Worm (Caenorhabditis elegans) whole organism, dauer: Measurements from ENCODE around the gene svh-5.

Source experiments
- unc-62 ChIP-seq: sonication (generic microtip); optimal IDR thresholded peaks from 2 replicates; lab custom pipeline; 2017; ENCODE audit warnings: missing biosample characterization, missing genetic modification reagents, missing genetic modification characterization

svh-5 gene

DNA sequence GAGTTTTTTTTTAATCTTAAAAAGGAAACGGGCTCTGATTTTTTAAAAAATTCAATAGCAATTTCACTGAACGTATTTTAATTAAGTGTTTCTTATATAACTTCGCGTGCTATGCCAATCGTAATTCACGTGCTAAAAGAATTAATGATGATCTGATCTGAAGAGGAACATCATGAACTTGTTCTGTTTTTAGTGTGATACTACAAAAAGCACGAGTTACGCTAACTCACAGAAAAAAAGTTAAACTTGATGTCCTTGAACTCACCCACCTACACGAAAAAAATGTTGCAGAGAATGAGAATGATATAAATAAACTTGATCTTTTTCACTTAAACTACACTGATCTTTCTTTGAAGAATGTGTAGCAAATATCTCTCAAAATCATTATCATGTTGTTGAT lies 2.3 kb upstream of the svh-5 start:
- TF ChIP-seq unc-62 (GFP tag; lab: Kevin White, UChicago) = no peak

ce11 chrX:15376580-15376979 lies 1.0 kb downstream of the svh-5 start:
- no peak for TF ChIP-seq unc-62 (GFP tag; lab: Kevin White, UChicago)

ce11 chrX:15375299-15375698 lies 2.3 kb downstream of the svh-5 start:
- TF ChIP-seq unc-62 (GFP tag; lab: Kevin White, UChicago) = no peak

DNA sequence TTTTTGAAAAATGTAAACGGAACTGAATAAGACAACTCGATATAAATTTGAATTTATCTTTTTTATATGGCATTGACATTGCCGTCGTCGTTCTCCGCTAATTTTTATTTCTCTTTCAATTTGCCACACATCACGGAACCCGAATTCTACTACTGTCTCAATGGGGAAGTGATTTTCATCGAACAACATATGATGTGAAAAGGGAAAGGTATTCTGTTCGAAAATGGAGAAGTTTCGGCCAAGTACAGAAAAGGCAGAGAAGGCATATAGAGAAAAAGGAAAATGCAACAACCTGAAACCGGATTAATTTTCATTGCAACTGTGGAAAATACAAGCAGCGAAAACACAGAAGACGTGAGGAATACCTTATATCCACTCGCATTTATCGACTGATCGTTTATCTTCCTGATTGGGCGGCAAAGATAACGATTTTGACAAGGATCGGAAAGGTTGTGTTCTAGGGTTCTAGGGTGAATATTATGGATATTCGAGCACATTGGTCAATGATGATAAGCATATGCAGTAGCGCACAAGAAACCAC lies 2.9 kb downstream of the svh-5 start:
- TF ChIP-seq unc-62 (GFP tag; lab: Kevin White, UChicago) = no peak

- TF ChIP-seq unc-62 (GFP tag; lab: Kevin White, UChicago) = no peak
Observed at ce11 chrX:15373415-15374048, 4.1 kb downstream of the svh-5 start.

DNA sequence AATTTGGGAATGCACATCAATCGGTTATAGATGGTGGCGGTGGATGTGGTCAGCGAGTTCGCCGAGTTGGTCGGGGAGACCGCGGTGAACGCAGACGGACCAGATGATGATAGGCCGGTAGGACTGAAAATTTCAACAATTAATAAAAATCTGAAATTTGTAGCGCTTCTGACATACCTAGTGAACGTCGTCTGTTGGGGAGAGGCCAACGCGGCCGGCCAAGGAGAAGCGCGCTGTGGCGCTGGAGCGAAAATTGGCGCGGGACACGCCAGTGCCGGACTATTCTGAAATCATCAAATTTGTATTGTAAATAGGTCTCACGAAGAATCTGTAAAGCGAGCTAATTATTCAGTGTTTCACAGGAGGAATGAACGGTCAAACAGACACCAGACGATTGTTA lies 4.9 kb downstream of the svh-5 start:
- TF ChIP-seq unc-62 (GFP tag; lab: Kevin White, UChicago) = no peak

ce11 chrX:15365767-15366177 lies 11.9 kb downstream of the svh-5 start, which contains the start of gene C33A11.2:
TSS of gene C33A11.2 (plus strand) at chrX:15365992.
- TF ChIP-seq unc-62 (GFP tag; lab: Kevin White, UChicago) = no peak

- no peak for TF ChIP-seq unc-62 (GFP tag; lab: Kevin White, UChicago)
Observed at ce11 chrX:15365235-15365634, 12.4 kb downstream of the svh-5 start.

ce11 chrX:15362152-15362922 lies 15.3 kb downstream of the svh-5 start:
- TF ChIP-seq unc-62 (GFP tag; lab: Kevin White, UChicago) = no peak

DNA sequence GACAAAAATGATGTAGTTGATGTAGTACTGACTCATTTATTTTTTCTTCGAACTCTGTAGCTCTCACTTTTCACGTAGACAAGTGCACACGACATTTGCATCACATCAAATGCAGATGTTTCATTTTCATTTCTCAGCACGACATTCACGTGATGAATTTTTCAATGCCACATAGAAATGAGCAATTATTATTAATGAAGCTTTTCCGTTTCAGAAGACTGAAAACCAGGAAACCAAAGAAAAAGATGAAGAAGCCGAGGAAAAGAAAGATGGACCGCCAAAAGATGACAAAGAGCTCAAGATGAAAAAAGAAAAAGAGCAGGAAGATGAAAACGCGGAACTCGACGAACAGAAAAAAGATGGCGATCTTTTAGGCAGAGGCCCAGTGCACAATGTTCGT lies 22.0 kb downstream of the svh-5 start:
- TF ChIP-seq unc-62 (GFP tag; lab: Kevin White, UChicago) = no peak

ce11 chrX:15354938-15355337 lies 22.7 kb downstream of the svh-5 start, which contains the start of gene nfki-1:
TSS of gene nfki-1 (plus strand) at chrX:15355238.
- TF ChIP-seq unc-62 (GFP tag; lab: Kevin White, UChicago) = no peak

DNA sequence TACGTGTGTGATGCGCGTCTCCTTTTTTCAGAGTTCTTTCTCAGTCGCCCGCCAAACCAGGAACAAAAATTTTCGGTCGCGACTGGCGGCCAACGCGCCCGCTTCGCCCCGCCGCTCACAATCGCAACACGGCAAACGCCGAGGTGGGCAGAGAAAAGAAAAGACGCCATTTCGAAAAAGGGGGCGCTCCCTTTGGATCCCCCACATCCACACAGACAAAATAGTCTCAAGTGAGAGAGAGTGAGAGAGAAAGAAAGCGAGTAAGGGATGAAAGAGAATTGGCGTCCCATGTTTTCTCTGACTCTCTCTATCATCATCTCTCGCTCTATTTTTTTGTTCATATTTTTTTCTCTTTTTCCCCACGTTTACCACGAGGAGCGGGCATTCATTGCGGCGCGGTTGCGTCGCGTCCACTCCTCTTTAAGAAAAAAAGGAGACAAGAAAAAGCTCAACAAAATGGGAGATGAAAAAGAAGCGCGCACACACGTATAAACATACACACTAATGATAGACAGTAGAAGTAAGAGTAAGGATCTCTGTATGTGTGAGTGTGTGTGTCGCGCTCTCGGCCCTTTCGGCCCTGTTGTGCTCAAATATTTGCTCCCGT lies 23.6 kb downstream of the svh-5 start:
- no peak for TF ChIP-seq unc-62 (GFP tag; lab: Kevin White, UChicago)

ce11 chrX:15352871-15353270 lies 24.8 kb downstream of the svh-5 start:
- TF ChIP-seq unc-62 (GFP tag; lab: Kevin White, UChicago) = no peak

DNA sequence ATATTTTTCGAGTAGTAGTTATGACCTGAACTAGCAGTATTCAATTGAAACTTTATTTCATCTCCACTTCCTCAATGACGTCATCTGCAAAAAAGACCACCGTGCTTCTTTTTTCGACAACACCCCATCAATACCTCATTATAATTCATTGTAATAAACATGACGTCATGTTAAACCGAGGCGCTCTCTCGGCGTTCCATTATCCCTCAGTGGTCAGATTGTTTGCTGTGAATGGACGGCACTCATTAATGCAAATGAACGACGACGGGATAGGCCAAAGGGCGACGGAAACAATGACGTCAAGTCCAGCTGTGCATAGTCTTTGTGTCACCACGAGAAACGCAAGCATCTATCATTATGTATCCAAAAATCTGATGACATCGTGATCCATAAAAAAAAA lies 29.9 kb downstream of the svh-5 start:
- TF ChIP-seq unc-62 (GFP tag; lab: Kevin White, UChicago) = no peak

DNA sequence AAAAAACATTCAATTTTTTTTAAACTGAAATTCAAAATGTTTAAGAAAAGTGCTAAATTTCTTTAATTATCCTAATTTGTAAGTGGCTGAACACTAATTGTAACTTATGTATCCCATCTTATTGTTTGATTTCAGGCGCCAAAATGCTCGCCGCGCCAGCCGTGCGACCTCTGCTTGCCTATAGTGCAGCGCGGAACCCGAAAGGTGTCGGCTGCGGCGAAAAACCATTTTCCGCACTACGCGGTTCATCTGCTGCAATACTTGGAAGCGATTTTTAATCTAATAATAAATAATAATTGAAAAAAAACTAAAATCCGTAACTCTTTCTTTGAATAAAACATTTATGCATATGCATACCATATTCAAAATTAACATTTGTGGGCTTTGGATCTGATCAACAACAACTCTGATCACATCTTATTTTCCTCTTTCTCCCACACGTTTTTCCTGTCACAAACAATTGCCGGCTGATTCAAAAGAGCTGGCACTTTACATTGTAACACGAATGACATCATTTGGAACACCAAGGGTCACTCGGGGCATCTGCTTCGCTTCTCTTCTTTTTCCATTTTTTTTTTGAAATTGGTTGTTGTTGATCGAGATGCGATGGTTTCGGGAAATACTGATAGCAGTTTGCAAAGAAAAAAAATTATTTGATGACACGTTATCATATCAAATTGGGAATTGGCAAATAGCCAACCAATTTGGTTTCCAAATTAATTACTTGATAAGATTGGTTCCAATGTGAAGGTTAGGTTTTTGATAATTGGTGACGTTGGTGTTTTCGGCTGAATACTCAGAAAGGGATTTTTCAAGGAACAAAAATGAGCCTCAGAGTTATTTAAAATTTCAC lies 32.1 kb downstream of the svh-5 start:
- TF ChIP-seq unc-62 (GFP tag; lab: Kevin White, UChicago) = no peak
